Fruit fly (Drosophila melanogaster) whole organism, embryonic: ENCODE measurements around the gene CG34125.
A peak's percentile ranks its signal among the peaks of the same experiment; 100 is the strongest.

Experiments
- Aef1 ChIP-seq: fragments of 200-800 bp; sonication (Bioruptor generic); IDR thresholded peaks from 3 replicates; pipeline ENCODE4 v1.3.6; 2022; ENCODE audit warnings: missing biosample characterization, missing genetic modification characterization
- C15 ChIP-seq: fragments of 200-800 bp; sonication (Bioruptor generic); IDR thresholded peaks from 3 replicates; pipeline ENCODE4 v1.3.6; 2022; ENCODE audit warnings: missing biosample characterization, missing genetic modification characterization
- CG10366 ChIP-seq: fragments of 200-800 bp; sonication (Bioruptor generic); IDR thresholded peaks from 2 replicates; pipeline ENCODE4 v1.3.6; 2022; ENCODE audit warnings: missing biosample characterization, missing genetic modification characterization
- CG11085 ChIP-seq: fragments of 200-800 bp; sonication (Bioruptor generic); IDR thresholded peaks from 2 replicates; pipeline ENCODE4 v1.3.6; 2022; ENCODE audit warnings: missing biosample characterization, missing genetic modification characterization
- CG12299 ChIP-seq: fragments of 200-800 bp; sonication (Bioruptor generic); optimal IDR thresholded peaks from 2 replicates; lab custom pipeline; 2018; ENCODE audit warnings: missing biosample characterization, mild to moderate bottlenecking, missing genetic modification characterization
- CG1233 ChIP-seq: fragments of 200-800 bp; sonication (Bioruptor generic); optimal IDR thresholded peaks from 4 replicates; lab custom pipeline; 2018; ENCODE audit warnings: missing biosample characterization, mild to moderate bottlenecking, missing genetic modification characterization
- CG13624 ChIP-seq: fragments of 200-800 bp; sonication (Bioruptor generic); optimal IDR thresholded peaks from 2 replicates; lab custom pipeline; 2016; ENCODE audit warnings: missing biosample characterization, missing genetic modification characterization
- CG15269 ChIP-seq: fragments of 200-800 bp; sonication (Bioruptor generic); optimal IDR thresholded peaks from 2 replicates; lab custom pipeline; 2018; ENCODE audit warnings: missing biosample characterization, mild to moderate bottlenecking, missing genetic modification characterization, moderate library complexity
- CG16779 ChIP-seq: fragments of 200-800 bp; sonication (Bioruptor generic); IDR thresholded peaks from 2 replicates; pipeline ENCODE4 v1.3.6; 2022; ENCODE audit warnings: missing biosample characterization, missing genetic modification characterization
- CG17186 ChIP-seq: fragments of 200-800 bp; sonication (Bioruptor generic); optimal IDR thresholded peaks from 3 replicates; lab custom pipeline; 2017; ENCODE audit warnings: missing biosample characterization, missing genetic modification reagents, missing genetic modification characterization
- CG17359 ChIP-seq: fragments of 200-800 bp; sonication (Bioruptor generic); optimal IDR thresholded peaks from 3 replicates; lab custom pipeline; 2018; ENCODE audit warnings: missing biosample characterization, mild to moderate bottlenecking, missing genetic modification characterization, moderate library complexity
- CG1832 ChIP-seq: fragments of 200-800 bp; sonication (Bioruptor generic); optimal IDR thresholded peaks from 2 replicates; lab custom pipeline; 2017; ENCODE audit warnings: missing biosample characterization, mild to moderate bottlenecking, missing genetic modification characterization, inconsistent platforms
- CG18599 ChIP-seq: fragments of 200-800 bp; sonication (Bioruptor generic); optimal IDR thresholded peaks from 3 replicates; lab custom pipeline; 2017; ENCODE audit warnings: missing biosample characterization, missing genetic modification characterization, mild to moderate bottlenecking, moderate library complexity, missing genetic modification reagents
- CG2116 ChIP-seq: fragments of 200-800 bp; sonication (Bioruptor generic); optimal IDR thresholded peaks from 3 replicates; lab custom pipeline; 2018; ENCODE audit warnings: missing biosample characterization, mild to moderate bottlenecking, missing genetic modification characterization
- CG2120 ChIP-seq: fragments of 200-800 bp; sonication (Bioruptor generic); optimal IDR thresholded peaks from 3 replicates; lab custom pipeline; 2016; ENCODE audit warnings: missing biosample characterization, missing genetic modification characterization
- CG32767 ChIP-seq: fragments of 200-800 bp; sonication (Bioruptor generic); IDR thresholded peaks from 2 replicates; pipeline ENCODE4 v1.3.6; 2022; ENCODE audit warnings: missing biosample characterization, missing genetic modification characterization
- CG33557 ChIP-seq: fragments of 200-800 bp; sonication (Bioruptor generic); optimal IDR thresholded peaks from 2 replicates; lab custom pipeline; 2019; ENCODE audit warnings: missing biosample characterization, mild to moderate bottlenecking, missing genetic modification characterization, moderate library complexity
- CG4707 ChIP-seq: fragments of 200-800 bp; sonication (Bioruptor generic); optimal IDR thresholded peaks from 2 replicates; lab custom pipeline; 2018; ENCODE audit warnings: missing biosample characterization, mild to moderate bottlenecking, missing genetic modification characterization, moderate library complexity
- Chrac-16 ChIP-seq: fragments of 200-800 bp; sonication (Bioruptor generic); optimal IDR thresholded peaks from 3 replicates; lab custom pipeline; 2016; ENCODE audit warnings: missing biosample characterization, missing genetic modification characterization
- Dfd ChIP-seq, 2 experiments: fragments of >200 bp; optimal IDR thresholded peaks; 2 replicates each; lab custom pipeline; 2017; ENCODE audit warnings: missing biosample characterization in 2 of 2, missing genetic modification characterization in 2 of 2
- Drgx ChIP-seq: fragments of 200-800 bp; sonication (Bioruptor generic); IDR thresholded peaks from 2 replicates; pipeline ENCODE4 v1.3.6; 2022; ENCODE audit warnings: missing biosample characterization, missing genetic modification characterization
- Elba2 ChIP-seq: fragments of 200-800 bp; sonication (Bioruptor generic); optimal IDR thresholded peaks from 3 replicates; lab custom pipeline; 2016; ENCODE audit warnings: missing biosample characterization, missing genetic modification characterization
- H2.0 ChIP-seq: fragments of 200-800 bp; sonication (Bioruptor generic); IDR thresholded peaks from 2 replicates; pipeline ENCODE4 v1.3.6; 2022; ENCODE audit warnings: missing biosample characterization, missing genetic modification characterization
- HLH3B ChIP-seq: fragments of 200-800 bp; sonication (Bioruptor generic); IDR thresholded peaks from 2 replicates; pipeline ENCODE4 v1.3.6; 2022; ENCODE audit warnings: missing biosample characterization, missing genetic modification characterization
- Hr3 ChIP-seq: fragments of 200-800 bp; sonication (Bioruptor generic); optimal IDR thresholded peaks from 3 replicates; lab custom pipeline; 2016; ENCODE audit warnings: missing biosample characterization, missing genetic modification characterization
- NK7.1 ChIP-seq: fragments of 200-800 bp; sonication (Bioruptor generic); optimal IDR thresholded peaks from 3 replicates; lab custom pipeline; 2016; ENCODE audit warnings: missing biosample characterization, missing genetic modification characterization
- Rfx ChIP-seq: fragments of 200-800 bp; sonication (Bioruptor generic); IDR thresholded peaks from 2 replicates; pipeline ENCODE4 v1.3.6; 2022; ENCODE audit warnings: missing biosample characterization, missing genetic modification characterization
- Scr ChIP-seq: fragments of 200-800 bp; sonication (Bioruptor generic); IDR thresholded peaks from 2 replicates; pipeline ENCODE4 v1.3.6; 2022; ENCODE audit warnings: missing biosample characterization, missing genetic modification characterization; ENCODE audit not compliant: partially characterized antibody
- Six4 ChIP-seq: fragments of 200-800 bp; sonication (Bioruptor generic); optimal IDR thresholded peaks from 2 replicates; lab custom pipeline; 2016; ENCODE audit warnings: missing biosample characterization, missing genetic modification characterization
- Vsx1 ChIP-seq: fragments of 200-800 bp; sonication (Bioruptor generic); optimal IDR thresholded peaks from 2 replicates; lab custom pipeline; 2017; ENCODE audit warnings: missing biosample characterization, mild to moderate bottlenecking, missing genetic modification characterization, missing genetic modification reagents
- ac ChIP-seq: fragments of 200-800 bp; sonication (Bioruptor generic); optimal IDR thresholded peaks from 3 replicates; lab custom pipeline; 2017; ENCODE audit warnings: missing biosample characterization, mild to moderate bottlenecking, missing genetic modification characterization
- cato ChIP-seq: fragments of 200-800 bp; sonication (Bioruptor generic); optimal IDR thresholded peaks from 2 replicates; lab custom pipeline; 2016; ENCODE audit warnings: missing biosample characterization, missing genetic modification characterization, borderline replicate concordance
- chn ChIP-seq: fragments of 200-800 bp; sonication (Bioruptor generic); optimal IDR thresholded peaks from 2 replicates; lab custom pipeline; 2016; ENCODE audit warnings: missing biosample characterization, missing genetic modification characterization
- ems ChIP-seq: fragments of 200-800 bp; sonication (Bioruptor generic); optimal IDR thresholded peaks from 3 replicates; lab custom pipeline; 2016; ENCODE audit warnings: missing biosample characterization, missing genetic modification characterization
- fd96Cb ChIP-seq: fragments of 200-800 bp; sonication (Bioruptor generic); optimal IDR thresholded peaks from 2 replicates; lab custom pipeline; 2018; ENCODE audit warnings: missing biosample characterization, mild to moderate bottlenecking, missing genetic modification characterization, moderate library complexity
- gcm ChIP-seq: fragments of 200-800 bp; sonication (Bioruptor generic); optimal IDR thresholded peaks from 2 replicates; lab custom pipeline; 2019; ENCODE audit warnings: missing biosample characterization, mild to moderate bottlenecking, missing genetic modification characterization, moderate library complexity
- gcm2 ChIP-seq: fragments of 200-800 bp; sonication (Bioruptor generic); optimal IDR thresholded peaks from 2 replicates; lab custom pipeline; 2016; ENCODE audit warnings: missing biosample characterization, missing genetic modification characterization
- jumu ChIP-seq: fragments of 200-800 bp; sonication (Bioruptor generic); optimal IDR thresholded peaks from 3 replicates; lab custom pipeline; 2016; ENCODE audit warnings: missing biosample characterization, missing genetic modification characterization
- nmo ChIP-seq: fragments of 200-800 bp; sonication (Bioruptor generic); optimal IDR thresholded peaks from 2 replicates; lab custom pipeline; 2018; ENCODE audit warnings: missing biosample characterization, mild to moderate bottlenecking, missing genetic modification characterization, moderate library complexity
- pb ChIP-seq: fragments of 200-800 bp; sonication (Bioruptor generic); optimal IDR thresholded peaks from 3 replicates; lab custom pipeline; 2016; ENCODE audit warnings: missing biosample characterization, missing genetic modification characterization
- pfk ChIP-seq: fragments of 200-800 bp; sonication (Bioruptor generic); optimal IDR thresholded peaks from 2 replicates; lab custom pipeline; 2018; ENCODE audit warnings: missing biosample characterization, mild to moderate bottlenecking, missing genetic modification characterization, moderate library complexity
- pros ChIP-seq: fragments of 200-800 bp; sonication (Bioruptor generic); optimal IDR thresholded peaks from 3 replicates; lab custom pipeline; 2019; ENCODE audit warnings: missing biosample characterization, mild to moderate bottlenecking, missing genetic modification characterization, moderate library complexity
- schlank ChIP-seq: fragments of 200-800 bp; sonication (Bioruptor generic); optimal IDR thresholded peaks from 2 replicates; lab custom pipeline; 2018; ENCODE audit warnings: missing biosample characterization, mild to moderate bottlenecking, missing genetic modification characterization
- slbo ChIP-seq: fragments of 200-800 bp; sonication (Bioruptor generic); IDR thresholded peaks from 2 replicates; pipeline ENCODE4 v1.3.6; 2022; ENCODE audit warnings: missing biosample characterization, missing genetic modification characterization
- slp2 ChIP-seq: fragments of 200-800 bp; sonication (Bioruptor generic); optimal IDR thresholded peaks from 2 replicates; lab custom pipeline; 2016; ENCODE audit warnings: missing biosample characterization, missing genetic modification characterization
- ssp ChIP-seq: fragments of 200-800 bp; sonication (Bioruptor generic); IDR thresholded peaks from 2 replicates; pipeline ENCODE4 v1.3.6; 2022; ENCODE audit warnings: missing biosample characterization, missing genetic modification characterization
- stwl ChIP-seq: fragments of 200-800 bp; sonication (Bioruptor generic); optimal IDR thresholded peaks from 3 replicates; lab custom pipeline; 2018; ENCODE audit warnings: missing biosample characterization, mild to moderate bottlenecking, missing genetic modification characterization, moderate library complexity
- tio ChIP-seq: fragments of 200-800 bp; sonication (Bioruptor generic); optimal IDR thresholded peaks from 2 replicates; lab custom pipeline; 2017; ENCODE audit warnings: missing biosample characterization, missing genetic modification characterization, inconsistent platforms
- tna ChIP-seq: fragments of 200-800 bp; sonication (Bioruptor generic); IDR thresholded peaks from 2 replicates; pipeline ENCODE4 v1.3.6; 2022; ENCODE audit warnings: missing biosample characterization, missing genetic modification characterization; ENCODE audit not compliant: partially characterized antibody

Gene CG34125

dm6 chr2L:4981278-4981966, 15.9 kb downstream of the CG34125 start, which contains the start of the genes CG8892 and CG34126 (continued):
- peak; percentile 92 for TF ChIP-seq CG12299 (tag; lab: Kevin White, UChicago)
- TF ChIP-seq H2.0 (GFP tag; lab: Robert Waterston, UW) = peak; percentile 92
- TF ChIP-seq Elba2 (GFP tag; lab: Kevin White, UChicago) = peak; percentile 92
- peak; percentile 98 for TF ChIP-seq Rfx (GFP tag; lab: Robert Waterston, UW)
- peak; percentile 94 for TF ChIP-seq HLH3B
- peak; percentile 54 for TF ChIP-seq pfk (GFP tag; lab: Kevin White, UChicago)
- peak; percentile 96 for TF ChIP-seq CG15269 (tag; lab: Kevin White, UChicago)
- peak; percentile 98 for TF ChIP-seq chn (GFP tag; lab: Kevin White, UChicago)
- TF ChIP-seq CG18599 (GFP tag; lab: Kevin White, UChicago) = peak; percentile 98
- TF ChIP-seq CG1832 = peak; percentile 3
- peak; percentile 98 for TF ChIP-seq jumu
- TF ChIP-seq Vsx1 = peak; percentile 86
- peak; percentile 96 for TF ChIP-seq CG13624 (GFP tag; lab: Kevin White, UChicago)
- peak; percentile 97 for TF ChIP-seq Aef1 (GFP tag; lab: Robert Waterston, UW)
- TF ChIP-seq stwl (tag; lab: Kevin White, UChicago) = peak; percentile 89
- peak; percentile 51 for TF ChIP-seq pros (GFP tag; lab: Kevin White, UChicago)
- TF ChIP-seq gcm = peak; percentile 94
- no peak for TF ChIP-seq tna (GFP tag; lab: Robert Waterston, UW)
- TF ChIP-seq fd96Cb (tag; lab: Kevin White, UChicago) = peak; percentile 97
- TF ChIP-seq tio (GFP tag; lab: Kevin White, UChicago) = peak; percentile 98
- TF ChIP-seq Dfd (GFP tag; optimal IDR thresholded peaks at IDR 0.05; lab: Kevin White, UChicago) = peak in 1 of 2 experiments; percentile 92
- TF ChIP-seq CG10366 (GFP tag; lab: Robert Waterston, UW) = peak; percentile 94
- peak; percentile 97 for TF ChIP-seq CG1233 (GFP tag; lab: Kevin White, UChicago)
- TF ChIP-seq CG4707 (GFP tag; lab: Kevin White, UChicago) = peak; percentile 80
- TF ChIP-seq C15 = peak; percentile 89
- TF ChIP-seq slbo (GFP tag; lab: Robert Waterston, UW) = peak; percentile 98
- TF ChIP-seq CG17186 (GFP tag; lab: Kevin White, UChicago) = peak; percentile 95
- TF ChIP-seq ssp (GFP tag; lab: Robert Waterston, UW) = peak; percentile 93
- peak; percentile 91 for TF ChIP-seq Drgx (GFP tag; lab: Robert Waterston, UW)
- peak; percentile 93 for TF ChIP-seq gcm2
- TF ChIP-seq ems = peak; percentile 96
- peak; percentile 99 for TF ChIP-seq Hr3 (GFP tag; lab: Kevin White, UChicago)
- peak; percentile 85 for TF ChIP-seq CG16779 (GFP tag; lab: Robert Waterston, UW)
- peak; percentile 85 for TF ChIP-seq pb
- peak; percentile 24; the same call in 1 of the 2 replicates for TF ChIP-seq Scr
- peak; percentile 93 for TF ChIP-seq CG32767
- TF ChIP-seq NK7.1 (GFP tag; lab: Kevin White, UChicago) = peak; percentile 82
- TF ChIP-seq cato (GFP tag; lab: Kevin White, UChicago) = peak; percentile 98
- TF ChIP-seq Chrac-16 (GFP tag; lab: Kevin White, UChicago) = peak; percentile 99
- TF ChIP-seq CG2120 (GFP tag; lab: Kevin White, UChicago) = peak; percentile 99
- peak; percentile 96 for TF ChIP-seq slp2 (GFP tag; lab: Kevin White, UChicago)
- TF ChIP-seq nmo (GFP tag; lab: Kevin White, UChicago) = peak; percentile 98
- TF ChIP-seq CG17359 (tag; lab: Kevin White, UChicago) = peak; percentile 96
- TF ChIP-seq CG11085 = peak; percentile 94
- TF ChIP-seq schlank (tag; lab: Kevin White, UChicago) = peak; percentile 81
- peak; percentile 97 for TF ChIP-seq Six4 (GFP tag; lab: Kevin White, UChicago)
- TF ChIP-seq ac (GFP tag; lab: Kevin White, UChicago) = peak; percentile 65
- TF ChIP-seq CG2116 = peak; percentile 87
- peak; percentile 97 for TF ChIP-seq CG33557
